Worm (Caenorhabditis elegans) whole organism, L1 larva: ENCODE results near the gene srlf-10.

ENCODE experiments used
- C34B4.2 ChIP-seq: sonication (generic microtip); optimal IDR thresholded peaks from 2 replicates; lab custom pipeline; 2017; ENCODE audit warnings: mild to moderate bottlenecking, missing genetic modification characterization, missing compliant biosample characterization
- F16B12.6 ChIP-seq: fragments of 150-350 bp; optimal IDR thresholded peaks from 2 replicates; lab custom pipeline; 2014; ENCODE audit warnings: missing biosample characterization, missing genetic modification characterization
- alr-1 ChIP-seq: fragments of 200-800 bp; sonication (Bioruptor generic); optimal IDR thresholded peaks from 2 replicates; lab custom pipeline; 2018; ENCODE audit warnings: borderline replicate concordance, mild to moderate bottlenecking, missing genetic modification characterization, missing compliant biosample characterization
- aly-2 ChIP-seq: fragments of 150-350 bp; optimal IDR thresholded peaks from 2 replicates; lab custom pipeline; 2014; ENCODE audit warnings: missing biosample characterization, missing genetic modification characterization
- blmp-1 ChIP-seq: fragments of 150-350 bp; optimal IDR thresholded peaks from 2 replicates; lab custom pipeline; 2014; ENCODE audit warnings: missing biosample characterization, missing genetic modification characterization
- ces-1 ChIP-seq: fragments of 150-350 bp; optimal IDR thresholded peaks from 2 replicates; lab custom pipeline; 2014; ENCODE audit warnings: missing biosample characterization, missing genetic modification reagents, missing genetic modification characterization
- dpl-1 ChIP-seq, 3 experiments: fragments of 150-350 bp in 2 of 3; sonication (generic microtip) in 1 of 3; optimal IDR thresholded peaks; 2 replicates each; lab custom pipeline; 2014 to 2017; ENCODE audit warnings: missing biosample characterization in 3 of 3, missing genetic modification characterization in 3 of 3, missing genetic modification reagents in 3 of 3
- efl-1 ChIP-seq, 4 experiments: fragments of 150-350 bp; optimal IDR thresholded peaks in 3 of 4; peaks in 1 of 4; 1 replicate in 1 of 4; 2 replicates in 3 of 4; lab custom pipeline; 2014; ENCODE audit warnings: missing biosample characterization in 2 of 4, missing genetic modification characterization in 2 of 4, missing genetic modification reagents in 2 of 4
- elt-2 ChIP-seq: sonication (generic microtip); optimal IDR thresholded peaks from 2 replicates; lab custom pipeline; 2016; ENCODE audit warnings: missing genetic modification characterization, mild to moderate bottlenecking, inconsistent platforms, missing compliant biosample characterization, missing genetic modification reagents
- elt-3 ChIP-seq, 6 experiments: fragments of 150-350 bp in 1 of 6; sonication (generic microtip); optimal IDR thresholded peaks; 2 replicates each; lab custom pipeline; 2017 to 2018; ENCODE audit warnings: missing biosample characterization in 6 of 6, missing genetic modification characterization in 6 of 6, inconsistent platforms in 1 of 6
- fkh-10 ChIP-seq: sonication (generic microtip); optimal IDR thresholded peaks from 2 replicates; lab custom pipeline; 2017; ENCODE audit warnings: missing biosample characterization, missing genetic modification reagents, missing genetic modification characterization
- fkh-4 ChIP-seq: sonication (generic microtip); optimal IDR thresholded peaks from 2 replicates; lab custom pipeline; 2016; ENCODE audit warnings: missing compliant biosample characterization, missing genetic modification characterization, borderline replicate concordance
- hlh-4 ChIP-seq: sonication (generic microtip); optimal IDR thresholded peaks from 2 replicates; lab custom pipeline; 2016; ENCODE audit warnings: mild to moderate bottlenecking, missing genetic modification characterization, missing compliant biosample characterization
- isw-1 ChIP-seq: fragments of 200-800 bp; sonication (Bioruptor generic); IDR thresholded peaks from 2 replicates; pipeline ENCODE4 v1.3.6; 2022; ENCODE audit warnings: missing genetic modification characterization, missing compliant biosample characterization
- lin-14 ChIP-seq: fragments of 200-800 bp; sonication (Bioruptor generic); optimal IDR thresholded peaks from 2 replicates; lab custom pipeline; 2018; ENCODE audit warnings: mild to moderate bottlenecking, missing genetic modification characterization, moderate library complexity, missing compliant biosample characterization
- nhr-12 ChIP-seq: sonication (generic microtip); optimal IDR thresholded peaks from 2 replicates; lab custom pipeline; 2017; ENCODE audit warnings: missing biosample characterization, missing genetic modification characterization
- nhr-19 ChIP-seq: fragments of 200-800 bp; sonication (Bioruptor generic); conservative IDR thresholded peaks from 2 replicates; pipeline ENCODE4 v1.3.6; 2022; ENCODE audit warnings: missing genetic modification characterization, missing compliant biosample characterization
- nhr-237 ChIP-seq: fragments of 150-350 bp; optimal IDR thresholded peaks from 2 replicates; lab custom pipeline; 2014; ENCODE audit warnings: missing biosample characterization, missing genetic modification characterization
- nhr-71 ChIP-seq: sonication (generic microtip); optimal IDR thresholded peaks from 2 replicates; lab custom pipeline; 2016; ENCODE audit warnings: mild to moderate bottlenecking, missing genetic modification characterization, moderate library complexity, missing compliant biosample characterization
- nhr-84 ChIP-seq: sonication (generic microtip); optimal IDR thresholded peaks from 2 replicates; lab custom pipeline; 2017; ENCODE audit warnings: missing biosample characterization, missing genetic modification characterization
- nhr-85 ChIP-seq: sonication (generic microtip); peaks from one replicate; lab custom pipeline; 2016; ENCODE audit warnings: missing genetic modification characterization, inconsistent platforms, missing compliant biosample characterization
- pag-3 ChIP-seq: sonication (generic microtip); optimal IDR thresholded peaks from 2 replicates; lab custom pipeline; 2017; ENCODE audit warnings: missing genetic modification characterization, mild to moderate bottlenecking, missing compliant biosample characterization, antibody characterized with exemption, borderline replicate concordance; ENCODE audit not compliant: insufficient read depth
- rnt-1 ChIP-seq: sonication (generic microtip); optimal IDR thresholded peaks from 2 replicates; lab custom pipeline; 2016; ENCODE audit warnings: mild to moderate bottlenecking, missing genetic modification characterization, moderate library complexity, missing compliant biosample characterization
- vab-15 ChIP-seq: sonication (generic microtip); optimal IDR thresholded peaks from 2 replicates; lab custom pipeline; 2017; ENCODE audit warnings: missing genotype, mild to moderate bottlenecking, missing genetic modification characterization, missing compliant biosample characterization
- xbp-1 ChIP-seq: sonication (generic microtip); optimal IDR thresholded peaks from 2 replicates; lab custom pipeline; 2016; ENCODE audit warnings: missing genetic modification characterization, missing compliant biosample characterization
- zag-1 ChIP-seq: fragments of 150-350 bp; optimal IDR thresholded peaks from 2 replicates; lab custom pipeline; 2014; ENCODE audit warnings: missing biosample characterization, missing genetic modification characterization

srlf-10 gene

DNA sequence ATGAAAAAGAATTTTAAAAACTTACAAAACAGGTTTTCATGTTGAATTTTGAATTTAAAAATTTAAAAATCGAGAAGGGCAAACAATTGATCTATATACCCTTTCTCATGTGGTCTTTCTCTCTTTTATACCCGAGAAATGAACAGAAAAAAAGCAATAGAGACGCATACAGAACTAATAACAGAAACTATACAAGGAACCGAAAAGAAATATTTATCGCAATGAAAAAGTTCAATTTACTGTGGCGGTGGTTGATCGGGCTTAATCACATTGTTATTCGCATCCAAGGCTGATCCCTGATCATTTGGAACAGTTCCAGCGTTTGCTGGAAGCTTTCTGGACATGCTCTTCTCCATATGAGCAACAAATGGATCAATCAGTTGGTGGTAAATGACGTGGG is 23.8 kb upstream of the srlf-10 start, which contains the start of gene T03F6.10:
Gene T03F6.10 (minus strand): TSS at position 101 of the 400 bp plus-strand sequence.
- no peak for TF ChIP-seq dpl-1 (GFP tag; optimal IDR thresholded peaks at IDR 0.05; lab: Kevin White, UChicago)
- TF ChIP-seq efl-1 (optimal IDR thresholded peaks at IDR 0.05; lab: Kevin White, UChicago): no peak
- peak in 1 of 2 experiments; percentile 21 for TF ChIP-seq efl-1 (GFP tag; optimal IDR thresholded peaks at IDR 0.05 in 1 of 2; lab: Kevin White, UChicago)

DNA sequence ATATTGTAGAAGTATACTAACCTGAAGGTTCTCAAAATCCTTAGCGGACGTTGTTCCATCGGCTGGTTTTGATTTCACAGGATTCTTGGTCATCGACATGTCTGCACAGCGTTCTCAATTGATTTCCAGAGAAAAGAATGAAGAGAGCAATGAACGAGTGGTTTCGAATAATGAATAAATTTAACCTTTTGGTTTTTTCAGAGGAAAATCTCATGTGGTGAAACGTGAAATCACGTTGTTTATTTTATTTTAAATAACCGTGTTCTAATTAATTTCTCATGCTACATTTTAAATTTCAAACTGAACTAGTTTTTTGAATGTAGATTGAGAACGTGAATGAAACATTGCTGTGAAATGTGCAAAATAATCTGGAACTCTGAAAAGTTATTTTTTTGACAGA is 21.8 kb upstream of the srlf-10 start, which contains the start of gene T03F6.6:
Gene T03F6.6 (minus strand): TSS at position 101 of the 400 bp plus-strand sequence.
- TF ChIP-seq aly-2 (tag; lab: Kevin White, UChicago) (no peak), alr-1 (tag; lab: Kevin White, UChicago) (no peak)
- TF ChIP-seq, all 84 proteins: peak for 0

DNA sequence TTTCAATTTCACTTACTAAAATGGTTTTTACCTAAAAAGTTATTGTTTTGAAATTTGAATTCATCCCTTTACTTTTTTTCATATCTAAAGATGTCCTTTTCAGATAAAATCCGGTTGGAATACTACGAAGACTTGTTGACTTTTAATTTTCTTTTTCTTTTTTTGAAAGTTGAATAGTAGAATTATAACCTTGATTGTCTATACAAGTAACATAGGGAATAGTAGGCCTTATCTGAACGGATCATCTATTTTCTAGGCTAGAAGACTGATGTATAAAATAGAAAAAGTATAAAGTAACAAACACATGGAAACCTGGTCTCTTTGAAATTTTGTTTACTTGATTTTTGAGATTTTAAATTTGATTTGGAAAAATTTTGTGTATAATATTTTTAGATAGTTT is 21.1 kb upstream of the srlf-10 start:
- TF ChIP-seq blmp-1 (tag; lab: Kevin White, UChicago) (no peak), nhr-12 (tag; lab: Kevin White, UChicago) (no peak), nhr-71 (tag; lab: Kevin White, UChicago) (peak; percentile 2), pag-3 (tag; lab: Kevin White, UChicago) (no peak), ces-1 (GFP tag; lab: Kevin White, UChicago) (no peak), F16B12.6 (tag; lab: Kevin White, UChicago) (no peak), C34B4.2 (tag; lab: Kevin White, UChicago) (no peak), vab-15 (no peak), isw-1 (GFP tag; lab: Robert Waterston, UW) (no peak), nhr-85 (tag; lab: Kevin White, UChicago) (peak; percentile 84), fkh-10 (GFP tag; lab: Kevin White, UChicago) (no peak), zag-1 (tag; lab: Kevin White, UChicago) (no peak), lin-14 (GFP tag; lab: Kevin White, UChicago) (peak; percentile 12)

ce11 chrIII:13381684-13382083 is 20.3 kb upstream of the srlf-10 start:
- TF ChIP-seq nhr-12 (tag; lab: Kevin White, UChicago) (no peak), blmp-1 (tag; lab: Kevin White, UChicago) (peak; percentile 76), lin-14 (GFP tag; lab: Kevin White, UChicago) (peak; percentile 31)

DNA sequence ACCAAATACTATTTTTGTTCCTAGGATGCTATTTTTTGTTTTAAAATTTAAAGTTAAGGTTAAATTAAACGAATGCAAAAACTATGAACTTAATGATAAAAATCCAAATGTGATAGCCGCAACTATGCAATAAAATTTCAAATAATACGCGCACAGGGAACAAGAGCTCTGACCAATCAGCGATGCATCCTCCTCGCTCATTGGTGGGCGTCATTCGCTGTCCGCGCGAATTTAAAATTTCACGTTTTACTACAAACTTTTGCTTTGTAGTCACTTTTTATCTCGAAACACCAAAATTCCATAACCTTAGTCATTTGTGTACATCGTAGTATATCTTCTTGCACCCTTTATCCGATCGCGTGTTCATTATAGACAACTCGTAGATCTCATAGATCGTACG is 18.8 kb upstream of the srlf-10 start:
- TF ChIP-seq nhr-19 (no peak), nhr-84 (tag; lab: Kevin White, UChicago) (no peak), xbp-1 (tag; lab: Kevin White, UChicago) (peak; percentile 57), fkh-4 (tag; lab: Kevin White, UChicago) (no peak), efl-1 (optimal IDR thresholded peaks at IDR 0.05; lab: Kevin White, UChicago) (no peak), efl-1 (GFP tag; optimal IDR thresholded peaks at IDR 0.05 in 1 of 2; lab: Kevin White, UChicago) (peak in 1 of 2 experiments; percentile 7), rnt-1 (tag; lab: Kevin White, UChicago) (no peak)

DNA sequence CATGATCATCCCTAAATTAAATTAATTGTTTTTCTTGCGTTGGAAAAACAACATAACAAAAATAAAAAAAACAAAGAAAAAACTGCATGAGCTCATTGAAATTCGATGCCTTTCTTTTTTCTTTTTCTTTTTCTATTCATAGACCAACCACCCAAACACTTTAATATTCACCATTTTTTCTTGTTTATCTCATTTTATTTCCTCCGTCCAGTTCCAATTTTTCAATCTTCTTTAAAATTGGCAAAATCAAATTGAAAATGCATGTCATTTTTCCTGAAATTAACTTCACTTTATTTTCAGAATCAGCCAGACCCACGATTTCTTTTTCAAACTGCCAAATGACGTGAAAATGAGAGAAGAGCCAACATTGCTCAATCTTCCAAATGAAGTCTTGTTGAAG is 16.2 kb upstream of the srlf-10 start, which contains the start of gene T03F6.4:
Gene T03F6.4 (plus strand): TSS at position 301 of the 400 bp plus-strand sequence.
- no peak for TF ChIP-seq rnt-1 (tag; lab: Kevin White, UChicago)
- no peak for TF ChIP-seq hlh-4
- no peak for TF ChIP-seq nhr-237 (tag; lab: Kevin White, UChicago)
- TF ChIP-seq, all 84 proteins: peak for 0

DNA sequence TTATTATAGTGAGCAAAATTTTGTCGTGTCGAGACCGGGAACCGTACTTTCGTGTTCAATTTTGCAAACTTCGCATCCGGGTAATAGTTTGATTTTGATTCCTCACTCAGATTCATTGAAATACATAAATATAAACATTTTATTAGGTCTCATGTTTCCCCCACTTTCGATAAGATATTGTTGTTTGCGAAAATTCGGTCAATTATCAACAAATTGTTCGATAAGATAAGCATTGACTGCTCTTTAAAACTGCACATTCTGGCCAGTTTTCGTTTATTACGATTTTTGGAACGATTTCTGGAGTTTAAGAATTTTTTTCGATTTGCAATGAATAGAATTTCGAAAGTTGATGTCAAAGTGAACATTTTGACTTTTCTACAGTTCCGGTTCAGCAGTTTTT is 13.4 kb upstream of the srlf-10 start:
- TF ChIP-seq elt-2 (tag; lab: Kevin White, UChicago) (peak; percentile 73), elt-3 (tag; optimal IDR thresholded peaks at IDR 0.05; lab: Kevin White, UChicago) (no peak)
